Fruit fly (Drosophila melanogaster) whole organism, pupa: ENCODE data around the gene janB.

Experiments
- CG10348 ChIP-seq: fragments of 200-800 bp; sonication (Bioruptor generic); IDR thresholded peaks from 2 replicates; pipeline ENCODE4 v1.3.6; 2022; ENCODE audit warnings: missing biosample characterization, missing genetic modification characterization
- CG13204 ChIP-seq: fragments of 200-800 bp; sonication (Bioruptor generic); optimal IDR thresholded peaks from 2 replicates; lab custom pipeline; 2018; ENCODE audit warnings: missing biosample characterization, mild to moderate bottlenecking, missing genetic modification characterization, moderate library complexity
- CG14655 ChIP-seq: fragments of 200-800 bp; sonication (Bioruptor generic); optimal IDR thresholded peaks from 3 replicates; lab custom pipeline; 2017; ENCODE audit warnings: mild to moderate bottlenecking, missing biosample characterization, missing genetic modification reagents, missing genetic modification characterization
- CG15710 ChIP-seq: fragments of 200-800 bp; sonication (Bioruptor generic); optimal IDR thresholded peaks from 2 replicates; lab custom pipeline; 2018; ENCODE audit warnings: missing biosample characterization, mild to moderate bottlenecking, missing genetic modification characterization, moderate library complexity
- CG17806 ChIP-seq: fragments of 200-800 bp; sonication (Bioruptor generic); optimal IDR thresholded peaks from 2 replicates; lab custom pipeline; 2018; ENCODE audit warnings: missing biosample characterization, mild to moderate bottlenecking, missing genetic modification characterization, moderate library complexity
- CG9948 ChIP-seq: fragments of 200-800 bp; sonication (Bioruptor generic); optimal IDR thresholded peaks from 2 replicates; lab custom pipeline; 2018; ENCODE audit warnings: missing biosample characterization, mild to moderate bottlenecking, missing genetic modification characterization, moderate library complexity
- D1 ChIP-seq: fragments of 200-800 bp; sonication (Bioruptor generic); optimal IDR thresholded peaks from 2 replicates; lab custom pipeline; 2018; ENCODE audit warnings: missing biosample characterization, mild to moderate bottlenecking, missing genetic modification characterization, moderate library complexity
- EcR ChIP-seq: fragments of 200-800 bp; sonication (Bioruptor generic); optimal IDR thresholded peaks from 3 replicates; lab custom pipeline; 2019; ENCODE audit warnings: missing biosample characterization, missing genetic modification characterization, mild to moderate bottlenecking, moderate library complexity, missing genetic modification reagents
- Ets98B ChIP-seq: fragments of 200-800 bp; sonication (Bioruptor generic); IDR thresholded peaks from 2 replicates; pipeline ENCODE4 v1.3.6; 2022; ENCODE audit warnings: missing biosample characterization, missing genetic modification characterization
- Pif1A ChIP-seq: fragments of 200-800 bp; sonication (Bioruptor generic); optimal IDR thresholded peaks from 3 replicates; lab custom pipeline; 2016; ENCODE audit warnings: missing biosample characterization, missing genetic modification characterization
- Snoo ChIP-seq: fragments of 200-800 bp; sonication (Bioruptor generic); optimal IDR thresholded peaks from 3 replicates; lab custom pipeline; 2017; ENCODE audit warnings: missing biosample characterization, mild to moderate bottlenecking, missing genetic modification characterization, inconsistent platforms
- rn ChIP-seq: fragments of 200-800 bp; sonication (Bioruptor generic); IDR thresholded peaks from 2 replicates; pipeline ENCODE4 v1.3.6; 2022; ENCODE audit warnings: missing biosample characterization, missing genetic modification characterization

DNA sequence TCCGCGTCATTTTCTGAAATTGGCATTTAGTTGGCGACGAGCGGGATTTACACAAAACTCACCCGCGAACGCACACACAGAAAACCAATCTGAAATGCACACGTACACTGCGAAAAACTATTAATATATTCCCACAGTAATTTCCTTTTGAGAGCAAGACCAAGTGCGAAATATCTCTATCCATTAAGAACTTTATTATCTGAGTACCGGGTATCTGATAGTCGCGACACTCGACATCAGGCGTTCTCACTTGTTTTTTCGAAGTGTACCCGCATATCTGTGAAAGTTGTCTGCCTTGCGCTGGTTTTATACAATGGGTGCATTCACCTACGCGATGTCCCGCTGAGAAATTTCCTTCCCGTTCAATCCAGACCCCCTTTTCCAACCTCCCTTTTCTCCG, 37.6 kb upstream of the janB start:
- TF ChIP-seq CG10348 (GFP tag; lab: Robert Waterston, UW) (no peak; the same call in 1 of the 2 replicates), CG13204 (GFP tag; lab: Kevin White, UChicago) (no peak), CG14655 (GFP tag; lab: Kevin White, UChicago) (peak; percentile 72), CG17806 (tag; lab: Kevin White, UChicago) (peak; percentile 51), CG9948 (tag; lab: Kevin White, UChicago) (peak; percentile 56), Snoo (tag; lab: Kevin White, UChicago) (peak; percentile 56), EcR (GFP tag; lab: Kevin White, UChicago) (peak; percentile 53), D1 (tag; lab: Kevin White, UChicago) (no peak), CG15710 (tag; lab: Kevin White, UChicago) (peak; percentile 66), Pif1A (GFP tag; lab: Kevin White, UChicago) (peak; percentile 17), rn (GFP tag; lab: Robert Waterston, UW) (no peak), Ets98B (peak; percentile 52)
